Worm (Caenorhabditis elegans): Measurements from ENCODE around the gene T12G3.6.
A peak's percentile ranks its signal among the peaks of the same experiment; 100 is the strongest.

- TF ChIP-seq saeg-2 (GFP tag; IDR thresholded peaks at IDR 0.05) (0 out of 2 replicates have a peak, but pooled peaks have one; percentile 42), zfp-2 (tag; optimal IDR thresholded peaks at IDR 0.05) (no peak)
Measured at ce11 chrIV:12046524-12047203, 15.6 kb upstream of the T12G3.6 start, which contains the start of gene T12G3.2.

All from whole organism, L4 larva.